Fruit fly (Drosophila melanogaster) whole organism, adult: ENCODE measurements around the gene Rdh.

Experiments
- CG1620 ChIP-seq: fragments of 200-800 bp; sonication (Bioruptor generic); optimal IDR thresholded peaks from 2 replicates; lab custom pipeline; 2016; ENCODE audit warnings: missing biosample characterization, missing genetic modification characterization
- CG7045 ChIP-seq: fragments of 200-800 bp; sonication (Bioruptor generic); optimal IDR thresholded peaks from 2 replicates; lab custom pipeline; 2017; ENCODE audit warnings: missing biosample characterization, mild to moderate bottlenecking, missing genetic modification characterization
- Clk ChIP-seq: fragments of 200-800 bp; sonication (Bioruptor generic); optimal IDR thresholded peaks from 2 replicates; lab custom pipeline; 2017; ENCODE audit warnings: missing biosample characterization, missing genetic modification characterization
- kay ChIP-seq: fragments of 200-800 bp; sonication (Bioruptor generic); peaks from one replicate; lab custom pipeline; 2016; ENCODE audit warnings: missing biosample characterization, missing genetic modification characterization, borderline replicate concordance

dm6 chr3L:3825485-3825813 lies 200 bp downstream of the Rdh start:
- no peak for TF ChIP-seq kay
- no peak for TF ChIP-seq CG1620 (GFP tag; lab: Kevin White, UChicago)
- no peak for TF ChIP-seq CG7045 (GFP tag; lab: Kevin White, UChicago)
- TF ChIP-seq Clk (GFP tag; lab: Kevin White, UChicago): no peak
